Worm (Caenorhabditis elegans) whole organism, L4 larva: ENCODE measurements around the gene C34D4.3.
A peak's percentile ranks its signal among the peaks of the same experiment; 100 is the strongest.

Experiments used
- F10B5.3 ChIP-seq: sonication (generic microtip); optimal IDR thresholded peaks from 2 replicates; lab custom pipeline; 2016; ENCODE audit warnings: mild to moderate bottlenecking, missing genetic modification characterization, missing compliant biosample characterization
- T20F7.1 ChIP-seq: fragments of 200-800 bp; sonication (Bioruptor generic); optimal IDR thresholded peaks from 2 replicates; lab custom pipeline; 2018; ENCODE audit warnings: mild to moderate bottlenecking, missing genetic modification characterization, missing compliant biosample characterization
- T26A8.4 ChIP-seq: fragments of 200-800 bp; sonication (Bioruptor generic); IDR thresholded peaks from 2 replicates; pipeline ENCODE4 v1.3.6; 2022; ENCODE audit warnings: missing genetic modification characterization, missing compliant biosample characterization
- Y75B8A.6 ChIP-seq: fragments of 200-800 bp; sonication (Bioruptor generic); IDR thresholded peaks from 2 replicates; pipeline ENCODE4 v1.3.6; 2022; ENCODE audit warnings: missing genetic modification reagents, missing genetic modification characterization, missing compliant biosample characterization
- aha-1 ChIP-seq: fragments of 150-350 bp; peaks from one replicate; lab custom pipeline; 2014; ENCODE audit warnings: missing biosample characterization, missing genetic modification characterization
- aly-2 ChIP-seq: sonication (generic microtip); optimal IDR thresholded peaks from 2 replicates; lab custom pipeline; 2018; ENCODE audit warnings: missing biosample characterization, missing genetic modification characterization
- ama-1 ChIP-seq: fragments of 150-350 bp; optimal IDR thresholded peaks from 2 replicates; lab custom pipeline; 2014; ENCODE audit warnings: inconsistent platforms, mixed read lengths
- arid-1 ChIP-seq: fragments of 200-800 bp; sonication (Bioruptor generic); conservative IDR thresholded peaks from 2 replicates; pipeline ENCODE4 v1.3.6; 2022; ENCODE audit warnings: missing genetic modification reagents, missing genetic modification characterization, missing compliant biosample characterization
- ceh-20 ChIP-seq: fragments of 200-800 bp; sonication (Bioruptor generic); IDR thresholded peaks from 2 replicates; pipeline ENCODE4 v1.3.6; 2022; ENCODE audit warnings: missing genetic modification reagents, missing genetic modification characterization, missing compliant biosample characterization
- ceh-32 ChIP-seq: sonication (generic microtip); optimal IDR thresholded peaks from 2 replicates; lab custom pipeline; 2016; ENCODE audit warnings: mild to moderate bottlenecking, missing genetic modification characterization, missing compliant biosample characterization; ENCODE audit not compliant: poor library complexity
- ces-1 ChIP-seq: fragments of 150-350 bp; sonication (generic microtip); optimal IDR thresholded peaks from 4 replicates; lab custom pipeline; 2014; ENCODE audit warnings: missing biosample characterization, missing genetic modification reagents, missing genetic modification characterization
- ctbp-1 ChIP-seq: fragments of 200-800 bp; sonication (Bioruptor generic); IDR thresholded peaks from 2 replicates; pipeline ENCODE4 v1.3.6; 2022; ENCODE audit warnings: missing genetic modification reagents, missing genetic modification characterization, missing compliant biosample characterization
- daf-12 ChIP-seq: fragments of 150-350 bp; optimal IDR thresholded peaks from 2 replicates; lab custom pipeline; 2014; ENCODE audit warnings: missing biosample characterization, missing genetic modification reagents, missing genetic modification characterization
- daf-19 ChIP-seq: fragments of 200-800 bp; sonication (Bioruptor generic); conservative IDR thresholded peaks from 2 replicates; pipeline ENCODE4 v1.3.6; 2022; ENCODE audit warnings: missing genetic modification characterization, missing compliant biosample characterization
- dmd-6 ChIP-seq: fragments of 200-800 bp; sonication (Bioruptor generic); IDR thresholded peaks from 2 replicates; pipeline ENCODE4 v1.3.6; 2022; ENCODE audit warnings: missing genetic modification reagents, missing genetic modification characterization, missing compliant biosample characterization
- duxl-1 ChIP-seq: sonication (generic microtip); optimal IDR thresholded peaks from 2 replicates; lab custom pipeline; 2016; ENCODE audit warnings: mild to moderate bottlenecking, missing genetic modification characterization, moderate library complexity, missing compliant biosample characterization; ENCODE audit not compliant: poor library complexity
- fkh-10 ChIP-seq: fragments of 150-350 bp; optimal IDR thresholded peaks from 2 replicates; lab custom pipeline; 2014; ENCODE audit warnings: missing biosample characterization, missing genetic modification reagents, missing genetic modification characterization
- fos-1 ChIP-seq: fragments of 150-350 bp; optimal IDR thresholded peaks from 2 replicates; lab custom pipeline; 2014; ENCODE audit warnings: missing biosample characterization, missing genetic modification characterization
- lin-1 ChIP-seq: fragments of 200-800 bp; sonication (Bioruptor generic); IDR thresholded peaks from 2 replicates; pipeline ENCODE4 v1.3.6; 2022; ENCODE audit warnings: missing genetic modification reagents, missing genetic modification characterization, missing compliant biosample characterization
- lin-15B ChIP-seq: fragments of 150-350 bp; sonication (generic microtip); optimal IDR thresholded peaks from 3 replicates; lab custom pipeline; 2014; ENCODE audit warnings: missing biosample characterization, missing genetic modification characterization
- lin-39 ChIP-seq: fragments of 150-350 bp; optimal IDR thresholded peaks from 2 replicates; lab custom pipeline; 2014; ENCODE audit warnings: missing biosample characterization, missing genetic modification reagents, missing genetic modification characterization
- lsy-2 ChIP-seq, 2 experiments: fragments of 150-350 bp in 1 of 2; sonication (generic microtip) in 1 of 2; optimal IDR thresholded peaks; 2 replicates each; lab custom pipeline; 2014 to 2017; ENCODE audit warnings: missing biosample characterization in 2 of 2, missing genetic modification characterization in 2 of 2
- mdl-1 ChIP-seq, 2 experiments: fragments of 150-350 bp in 1 of 2; sonication (generic microtip) in 1 of 2; optimal IDR thresholded peaks; 2 replicates each; lab custom pipeline; 2014 to 2017; ENCODE audit warnings: missing biosample characterization in 2 of 2, missing genetic modification characterization in 2 of 2
- mep-1 ChIP-seq: fragments of 150-350 bp; sonication (generic microtip); optimal IDR thresholded peaks from 3 replicates; lab custom pipeline; 2014; ENCODE audit warnings: missing biosample characterization, missing genetic modification characterization
- mxl-3 ChIP-seq: fragments of 200-800 bp; sonication (Bioruptor generic); optimal IDR thresholded peaks from 2 replicates; lab custom pipeline; 2018; ENCODE audit warnings: mild to moderate bottlenecking, missing genetic modification characterization, missing compliant biosample characterization
- nhr-10 ChIP-seq: fragments of 150-350 bp; optimal IDR thresholded peaks from 2 replicates; lab custom pipeline; 2014; ENCODE audit warnings: missing biosample characterization, missing genetic modification characterization
- nhr-102 ChIP-seq: sonication (generic microtip); optimal IDR thresholded peaks from 2 replicates; lab custom pipeline; 2016; ENCODE audit warnings: mild to moderate bottlenecking, missing genetic modification characterization, moderate library complexity, missing compliant biosample characterization
- nhr-11 ChIP-seq: fragments of 150-350 bp; optimal IDR thresholded peaks from 2 replicates; lab custom pipeline; 2014; ENCODE audit warnings: missing biosample characterization, missing genetic modification characterization
- nhr-111 ChIP-seq: fragments of 200-800 bp; sonication (Bioruptor generic); optimal IDR thresholded peaks from 2 replicates; lab custom pipeline; 2018; ENCODE audit warnings: mild to moderate bottlenecking, missing genetic modification characterization, missing compliant biosample characterization
- nhr-237 ChIP-seq: sonication (generic microtip); optimal IDR thresholded peaks from 2 replicates; lab custom pipeline; 2017; ENCODE audit warnings: missing biosample characterization, missing genetic modification characterization
- nhr-48 ChIP-seq: sonication (generic microtip); optimal IDR thresholded peaks from 2 replicates; lab custom pipeline; 2016; ENCODE audit warnings: mild to moderate bottlenecking, missing genetic modification characterization, missing compliant biosample characterization
- nhr-6 ChIP-seq: fragments of 150-350 bp; optimal IDR thresholded peaks from 2 replicates; lab custom pipeline; 2014; ENCODE audit warnings: missing biosample characterization, missing genetic modification characterization
- pha-4 ChIP-seq, 2 experiments: fragments of 150-350 bp in 1 of 2; fragments of 200-800 bp in 1 of 2; sonication (Bioruptor generic) in 1 of 2; IDR thresholded peaks in 1 of 2; optimal IDR thresholded peaks in 1 of 2; 2 replicates each; pipeline versions ENCODE4 v1.3.6 to Lab custom; 2014 to 2022; ENCODE audit warnings: missing genetic modification characterization in 2 of 2, missing genetic modification reagents in 2 of 2, missing biosample characterization in 1 of 2, missing compliant biosample characterization in 1 of 2
- php-3 ChIP-seq: fragments of 200-800 bp; sonication (Bioruptor generic); IDR thresholded peaks from 2 replicates; pipeline ENCODE4 v1.3.6; 2022; ENCODE audit warnings: missing genetic modification reagents, missing genetic modification characterization, missing compliant biosample characterization
- pqm-1 ChIP-seq: sonication (generic microtip); optimal IDR thresholded peaks from 2 replicates; lab custom pipeline; 2017; ENCODE audit warnings: missing biosample characterization, missing genetic modification characterization
- saeg-2 ChIP-seq: fragments of 200-800 bp; sonication (Bioruptor generic); IDR thresholded peaks from 2 replicates; pipeline ENCODE4 v1.3.6; 2022; ENCODE audit warnings: missing genetic modification reagents, missing genetic modification characterization, missing compliant biosample characterization
- sdz-12 ChIP-seq: fragments of 200-800 bp; sonication (Bioruptor generic); optimal IDR thresholded peaks from 2 replicates; lab custom pipeline; 2018; ENCODE audit warnings: mild to moderate bottlenecking, missing genetic modification characterization, missing compliant biosample characterization
- skn-1 ChIP-seq: fragments of 150-350 bp; optimal IDR thresholded peaks from 2 replicates; lab custom pipeline; 2014; ENCODE audit warnings: missing biosample characterization, missing genetic modification characterization
- spr-1 ChIP-seq: sonication (generic microtip); optimal IDR thresholded peaks from 2 replicates; lab custom pipeline; 2016; ENCODE audit warnings: mild to moderate bottlenecking, missing genetic modification characterization, missing compliant biosample characterization
- spr-3 ChIP-seq: fragments of 200-800 bp; sonication (Bioruptor generic); optimal IDR thresholded peaks from 2 replicates; lab custom pipeline; 2018; ENCODE audit warnings: mild to moderate bottlenecking, missing genetic modification characterization, missing compliant biosample characterization
- tag-97 ChIP-seq: fragments of 200-800 bp; sonication (Bioruptor generic); IDR thresholded peaks from 2 replicates; pipeline ENCODE4 v1.3.6; 2022; ENCODE audit warnings: missing genetic modification characterization, missing compliant biosample characterization
- tra-1 ChIP-seq: fragments of 200-800 bp; sonication (Bioruptor generic); IDR thresholded peaks from 2 replicates; pipeline ENCODE4 v1.3.6; 2022; ENCODE audit warnings: missing genetic modification reagents, missing genetic modification characterization, missing compliant biosample characterization
- unc-130 ChIP-seq: sonication (generic microtip); optimal IDR thresholded peaks from 2 replicates; lab custom pipeline; 2016; ENCODE audit warnings: missing genetic modification reagents, missing genetic modification characterization, missing compliant biosample characterization
- unc-39 ChIP-seq: sonication (generic microtip); optimal IDR thresholded peaks from 2 replicates; lab custom pipeline; 2017; ENCODE audit warnings: missing biosample characterization, missing genetic modification characterization
- zag-1 ChIP-seq: fragments of 150-350 bp; optimal IDR thresholded peaks from 2 replicates; lab custom pipeline; 2014; ENCODE audit warnings: missing biosample characterization, missing genetic modification characterization
- ztf-11 ChIP-seq: fragments of 150-350 bp; optimal IDR thresholded peaks from 2 replicates; lab custom pipeline; 2014; ENCODE audit warnings: missing biosample characterization, missing genetic modification characterization

Gene C34D4.3

ce11 chrIV:7186756-7187155, 33.3 kb downstream of the C34D4.3 start, which contains the start of gene str-249:
Gene str-249 (minus strand): TSS chrIV:7186856.
- TF ChIP-seq tra-1 (GFP tag; lab: Robert Waterston, UW) (no peak), ces-1 (GFP tag; lab: Kevin White, UChicago) (no peak), fos-1 (tag; lab: Kevin White, UChicago) (no peak), unc-39 (tag; lab: Kevin White, UChicago) (no peak), nhr-237 (tag; lab: Kevin White, UChicago) (no peak), duxl-1 (tag; lab: Kevin White, UChicago) (no peak), mdl-1 (tag; optimal IDR thresholded peaks at IDR 0.05; lab: Kevin White, UChicago) (no peak), ctbp-1 (no peak), lin-15B (tag; lab: Kevin White, UChicago) (no peak), Y75B8A.6 (GFP tag; lab: Robert Waterston, UW) (no peak), lsy-2 (tag; optimal IDR thresholded peaks at IDR 0.05; lab: Kevin White, UChicago) (no peak), T26A8.4 (GFP tag; lab: Robert Waterston, UW) (no peak), lin-39 (tag; lab: Kevin White, UChicago) (no peak), arid-1 (no peak), nhr-11 (tag; lab: Kevin White, UChicago) (no peak), dmd-6 (GFP tag; lab: Robert Waterston, UW) (no peak), tag-97 (GFP tag; lab: Robert Waterston, UW) (no peak), spr-3 (GFP tag; lab: Kevin White, UChicago) (no peak)

DNA sequence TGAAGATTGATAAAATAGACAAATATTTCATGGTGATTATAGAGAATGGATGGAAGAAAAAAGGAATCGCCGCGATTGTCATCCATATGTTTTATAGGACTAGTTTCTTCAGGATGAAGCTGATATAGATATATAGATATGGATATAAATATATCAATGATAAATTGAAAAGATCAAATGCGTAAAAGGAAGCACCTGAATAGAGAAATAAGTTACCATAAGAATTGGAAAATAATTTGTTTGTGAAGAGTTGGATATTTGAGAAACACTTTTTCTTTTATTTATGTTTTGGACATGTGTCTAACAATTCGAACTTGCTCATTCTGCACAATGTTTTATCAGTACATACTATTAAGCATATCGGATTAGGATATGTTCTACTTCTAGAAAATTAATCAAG, 34.6 kb downstream of the C34D4.3 start, which contains the start of gene C42D4.13:
TSS of gene C42D4.13 (minus strand) at position 101 of the 400 bp plus-strand sequence.
- TF ChIP-seq unc-130 (GFP tag; lab: Kevin White, UChicago), result no peak
- TF ChIP-seq nhr-48 (tag; lab: Kevin White, UChicago), result no peak
- no peak for TF ChIP-seq nhr-111 (GFP tag; lab: Kevin White, UChicago)
- no peak for TF ChIP-seq fkh-10 (GFP tag; lab: Kevin White, UChicago)
- no peak for TF ChIP-seq skn-1 (tag; lab: Kevin White, UChicago)
- no peak for TF ChIP-seq daf-19 (GFP tag; lab: Robert Waterston, UW)
- no peak for TF ChIP-seq mxl-3 (GFP tag; lab: Kevin White, UChicago)
- TF ChIP-seq zag-1 (tag; lab: Kevin White, UChicago), result no peak
- no peak for TF ChIP-seq ztf-11 (tag; lab: Kevin White, UChicago)
- no peak for TF ChIP-seq php-3 (GFP tag; lab: Robert Waterston, UW)
- TF ChIP-seq tag-97 (GFP tag; lab: Robert Waterston, UW), result no peak
- TF ChIP-seq spr-1 (tag; lab: Kevin White, UChicago), result no peak
- no peak for TF ChIP-seq lin-1 (GFP tag; lab: Robert Waterston, UW)
- TF ChIP-seq saeg-2 (GFP tag; lab: Robert Waterston, UW), result no peak
- no peak for TF ChIP-seq mdl-1 (tag; optimal IDR thresholded peaks at IDR 0.05; lab: Kevin White, UChicago)
- TF ChIP-seq sdz-12 (GFP tag; lab: Kevin White, UChicago), result no peak
- TF ChIP-seq aha-1, result no peak
- no peak for TF ChIP-seq aly-2 (tag; lab: Kevin White, UChicago)
- TF ChIP-seq F10B5.3 (tag; lab: Kevin White, UChicago), result no peak
- no peak for TF ChIP-seq ceh-32
- TF ChIP-seq, all 104 proteins: peak for 0

- TF ChIP-seq daf-12 (no peak), nhr-102 (tag; lab: Kevin White, UChicago) (peak; percentile 78), dmd-6 (GFP tag; lab: Robert Waterston, UW) (peak; percentile 98), ceh-20 (GFP tag; lab: Robert Waterston, UW) (0 out of 2 replicates have a peak, but pooled peaks have one; percentile 19), ama-1 (lab: Kevin White, UChicago) (peak; percentile 38), nhr-6 (tag; lab: Kevin White, UChicago) (peak; percentile 12), pha-4 (GFP tag; IDR thresholded peaks at IDR 0.05; lab: Robert Waterston, UW) (peak; percentile 56; the same call in 1 of the 2 replicates), pha-4 (tag; optimal IDR thresholded peaks at IDR 0.05; lab: Kevin White, UChicago) (no peak), nhr-11 (tag; lab: Kevin White, UChicago) (peak; percentile 32), mep-1 (peak; percentile 70), pqm-1 (tag; lab: Kevin White, UChicago) (peak; percentile 97), lsy-2 (tag; optimal IDR thresholded peaks at IDR 0.05; lab: Kevin White, UChicago) (peak in 1 of 2 experiments; percentile 48), php-3 (GFP tag; lab: Robert Waterston, UW) (peak; percentile 92), T20F7.1 (GFP tag; lab: Kevin White, UChicago) (peak; percentile 75), nhr-10 (tag; lab: Kevin White, UChicago) (peak; percentile 87), tra-1 (GFP tag; lab: Robert Waterston, UW) (peak; percentile 78), ces-1 (GFP tag; lab: Kevin White, UChicago) (no peak)
These were observed 35.3 kb downstream of the C34D4.3 start, which contains the start of gene srlf-7 for ce11 chrIV:7188528-7189422. Gene srlf-7 (plus strand): TSS chrIV:7189287.
